Worm (Caenorhabditis elegans) whole organism, L3 larva: ENCODE measurements around the gene pha-2.

Source experiments
- ama-1 ChIP-seq: fragments of 150-350 bp; optimal IDR thresholded peaks from 2 replicates; lab custom pipeline; 2018
- ceh-82 ChIP-seq: fragments of 150-350 bp; optimal IDR thresholded peaks from 2 replicates; lab custom pipeline; 2014; ENCODE audit warnings: missing biosample characterization, missing genetic modification characterization
- egl-5 ChIP-seq: fragments of 150-350 bp; optimal IDR thresholded peaks from 2 replicates; lab custom pipeline; 2017; ENCODE audit warnings: missing biosample characterization, missing genetic modification reagents, missing genetic modification characterization, inconsistent platforms
- elt-1 ChIP-seq: fragments of 150-350 bp; optimal IDR thresholded peaks from 2 replicates; lab custom pipeline; 2014; ENCODE audit warnings: missing biosample characterization, missing genetic modification characterization
- elt-2 ChIP-seq: sonication (generic microtip); optimal IDR thresholded peaks from 2 replicates; lab custom pipeline; 2016; ENCODE audit warnings: missing genetic modification reagents, mild to moderate bottlenecking, missing genetic modification characterization, missing compliant biosample characterization
- lsy-12 ChIP-seq: sonication (generic microtip); optimal IDR thresholded peaks from 2 replicates; lab custom pipeline; 2016; ENCODE audit warnings: mild to moderate bottlenecking, missing genetic modification characterization, missing compliant biosample characterization
- mdl-1 ChIP-seq: fragments of 150-350 bp; optimal IDR thresholded peaks from 2 replicates; lab custom pipeline; 2014; ENCODE audit warnings: missing biosample characterization, missing genetic modification characterization
- nhr-25 ChIP-seq: sonication (generic microtip); optimal IDR thresholded peaks from 2 replicates; lab custom pipeline; 2017; ENCODE audit warnings: missing biosample characterization, missing genetic modification characterization
- nhr-67 ChIP-seq: fragments of 150-350 bp; optimal IDR thresholded peaks from 2 replicates; lab custom pipeline; 2014; ENCODE audit warnings: missing biosample characterization, missing genetic modification characterization
- nhr-77 ChIP-seq: fragments of 150-350 bp; optimal IDR thresholded peaks from 2 replicates; lab custom pipeline; 2014; ENCODE audit warnings: missing biosample characterization, missing genetic modification characterization
- pqm-1 ChIP-seq: fragments of 150-350 bp; optimal IDR thresholded peaks from 2 replicates; lab custom pipeline; 2017; ENCODE audit warnings: missing biosample characterization, missing genetic modification characterization, inconsistent platforms
- skn-1 ChIP-seq: fragments of 150-350 bp; optimal IDR thresholded peaks from 2 replicates; lab custom pipeline; 2014; ENCODE audit warnings: missing biosample characterization, missing genetic modification characterization
- snpc-4 ChIP-seq: fragments of 150-350 bp; optimal IDR thresholded peaks from 2 replicates; lab custom pipeline; 2014; ENCODE audit warnings: missing biosample characterization, missing genetic modification characterization
- unc-39 ChIP-seq: sonication (generic microtip); optimal IDR thresholded peaks from 4 replicates; lab custom pipeline; 2017; ENCODE audit warnings: missing biosample characterization, missing genetic modification characterization

Gene pha-2

DNA sequence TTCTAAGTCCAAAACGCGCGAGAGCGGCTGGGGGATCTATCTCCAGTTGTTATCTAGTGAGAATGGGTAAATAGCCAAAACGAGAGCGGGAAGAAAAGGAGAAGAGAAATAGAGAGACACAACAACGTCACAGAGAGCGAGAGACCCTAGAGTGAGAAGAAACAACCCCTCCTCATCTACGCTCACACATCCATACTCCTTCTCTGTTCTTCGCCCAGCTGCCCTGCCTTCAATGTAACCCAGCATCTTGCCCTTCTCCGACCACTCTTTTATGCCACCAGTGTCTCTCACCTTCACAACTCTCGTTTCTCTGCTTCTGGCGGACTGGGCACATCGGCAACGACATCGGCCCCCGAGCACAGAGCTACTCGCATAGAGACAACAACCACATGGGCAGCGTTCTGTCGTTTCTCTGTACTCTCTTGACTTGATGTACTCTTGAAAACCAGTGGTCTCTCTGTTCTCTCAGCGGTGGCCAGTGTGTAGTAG is 43.5 kb downstream of the pha-2 start (continued):
- peak; percentile 58 for TF ChIP-seq pqm-1 (tag; lab: Kevin White, UChicago)
- no peak for TF ChIP-seq nhr-77
- no peak for TF ChIP-seq ama-1 (lab: Kevin White, UChicago)
- TF ChIP-seq nhr-25 (tag; lab: Kevin White, UChicago), result peak; percentile 36
- TF ChIP-seq egl-5 (tag; lab: Kevin White, UChicago), result peak; percentile 83
- peak; percentile 60 for TF ChIP-seq skn-1 (tag; lab: Kevin White, UChicago)
- TF ChIP-seq ceh-82 (tag; lab: Kevin White, UChicago), result no peak
- peak; percentile 25 for TF ChIP-seq elt-1 (tag; lab: Kevin White, UChicago)
- peak; percentile 86 for TF ChIP-seq mdl-1 (tag; lab: Kevin White, UChicago)
- TF ChIP-seq unc-39 (tag; lab: Kevin White, UChicago), result no peak
- no peak for TF ChIP-seq lsy-12 (tag; lab: Kevin White, UChicago)
- TF ChIP-seq snpc-4, result peak; percentile 66

DNA sequence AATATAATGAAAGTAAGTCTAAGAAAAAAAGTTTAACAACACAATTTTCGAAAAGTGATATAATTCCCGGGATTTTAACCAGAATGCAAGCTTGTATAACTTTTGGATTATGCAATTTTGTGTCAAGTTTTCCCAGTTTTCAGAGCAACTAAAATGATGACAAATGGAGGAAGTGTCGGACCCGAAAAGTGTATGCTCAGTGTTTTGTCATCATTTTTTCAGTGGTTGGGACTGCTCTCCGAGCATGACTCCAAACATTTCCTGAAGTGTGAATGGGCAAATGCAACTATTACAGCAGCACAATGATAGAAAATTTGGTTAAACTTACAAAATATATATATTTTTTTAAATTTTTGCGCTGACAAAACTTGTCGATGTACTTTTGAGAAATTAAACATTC is 45.7 kb downstream of the pha-2 start:
- TF ChIP-seq lsy-12 (tag; lab: Kevin White, UChicago), result no peak

ce11 chrX:587798-588197 is 49.0 kb downstream of the pha-2 start, which contains the start of gene mrp-1:
TSS of gene mrp-1 (minus strand) at chrX:587898.
- TF ChIP-seq elt-2 (peak; percentile 18), nhr-67 (tag; lab: Kevin White, UChicago) (no peak)

DNA sequence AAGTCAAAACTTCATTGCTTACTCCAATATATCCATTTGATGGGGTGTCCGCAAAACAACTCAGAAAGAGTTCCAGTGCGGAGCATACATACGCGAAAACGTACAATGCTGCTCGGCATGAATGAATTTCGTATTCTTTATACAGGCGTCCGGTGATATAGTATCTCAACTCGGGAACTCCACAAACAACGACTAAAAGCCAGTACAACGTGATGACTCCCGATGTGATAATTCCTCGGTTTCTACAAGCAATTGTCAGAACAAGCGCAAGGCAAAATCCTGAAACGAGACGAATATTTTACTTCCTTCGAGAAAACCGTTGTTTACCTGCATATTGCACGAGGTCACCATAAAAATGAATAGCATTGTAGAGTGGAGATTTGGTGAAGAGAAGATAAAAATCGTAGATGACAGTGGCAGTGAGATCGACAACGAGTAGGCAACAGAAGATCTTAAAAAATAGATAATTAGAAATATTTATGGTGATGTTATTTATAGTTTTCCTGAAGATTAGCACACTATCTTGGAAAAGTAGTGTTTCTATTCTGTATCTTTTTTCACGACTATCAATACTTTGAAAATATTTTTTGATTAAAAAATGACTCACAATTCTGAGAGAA is 51.1 kb downstream of the pha-2 start:
- peak; percentile 90 for TF ChIP-seq elt-1 (tag; lab: Kevin White, UChicago)
- no peak for TF ChIP-seq ama-1 (lab: Kevin White, UChicago)
